Fruit fly (Drosophila melanogaster): ENCODE results near the gene CG4502.
A peak's percentile ranks its signal among the peaks of the same experiment; 100 is the strongest.

Gene CG4502

dm6 chr2L:7239310-7239709 is 35.2 kb upstream of the CG4502 start (continued):
- no peak for TF ChIP-seq Usf (GFP tag; optimal IDR thresholded peaks at IDR 0.05)
- peak; percentile 78 for TF ChIP-seq mirr (GFP tag; optimal IDR thresholded peaks at IDR 0.05)
- no peak for TF ChIP-seq Awh (GFP tag; IDR thresholded peaks at IDR 0.05)
- TF ChIP-seq dan (GFP tag; IDR thresholded peaks at IDR 0.05), result no peak
- TF ChIP-seq Mes4 (GFP tag; optimal IDR thresholded peaks at IDR 0.05), result no peak
- no peak for TF ChIP-seq CG6689 (GFP tag; IDR thresholded peaks at IDR 0.05)
- peak; percentile 38 for TF ChIP-seq CG6813 (GFP tag; optimal IDR thresholded peaks at IDR 0.05)
- no peak for TF ChIP-seq CG2199 (GFP tag; IDR thresholded peaks at IDR 0.05)
- no peak for TF ChIP-seq CG4617 (GFP tag; optimal IDR thresholded peaks at IDR 0.05; ENCODE audit: borderline replicate concordance)
- TF ChIP-seq pzg (GFP tag; optimal IDR thresholded peaks at IDR 0.05), result no peak
- TF ChIP-seq dimm (GFP tag; IDR thresholded peaks at IDR 0.05), result no peak
- TF ChIP-seq Nf-YA (GFP tag; IDR thresholded peaks at IDR 0.05), result 0 out of 2 replicates have a peak, but pooled peaks have one; percentile 39
- no peak for TF ChIP-seq CG16863 (GFP tag; optimal IDR thresholded peaks at IDR 0.05)
- no peak for TF ChIP-seq CG33213 (GFP tag; optimal IDR thresholded peaks at IDR 0.05)
- TF ChIP-seq CG4854 (GFP tag; optimal IDR thresholded peaks at IDR 0.05), result peak; percentile 36
- TF ChIP-seq CG8388 (GFP tag; optimal IDR thresholded peaks at IDR 0.05), result no peak
- TF ChIP-seq dm (GFP tag; optimal IDR thresholded peaks at IDR 0.05), result no peak
- TF ChIP-seq Pdp1 (GFP tag; optimal IDR thresholded peaks at IDR 0.05), result no peak
- no peak for TF ChIP-seq CG5180 (GFP tag; optimal IDR thresholded peaks at IDR 0.05)
- no peak for TF ChIP-seq lola (GFP tag; optimal IDR thresholded peaks at IDR 0.05)
- TF ChIP-seq CrebB (tag; optimal IDR thresholded peaks at IDR 0.05), result peak; percentile 13
- no peak for TF ChIP-seq CG9215 (GFP tag; IDR thresholded peaks at IDR 0.05)
- no peak for TF ChIP-seq CG15073 (GFP tag; optimal IDR thresholded peaks at IDR 0.05)
- TF ChIP-seq Dbx (GFP tag; IDR thresholded peaks at IDR 0.05), result no peak
- TF ChIP-seq ham (GFP tag; IDR thresholded peaks at IDR 0.05), result no peak
- TF ChIP-seq CG7372 (GFP tag; IDR thresholded peaks at IDR 0.05), result no peak
- TF ChIP-seq CG6791 (GFP tag; IDR thresholded peaks at IDR 0.05; ENCODE audit: partially characterized antibody), result no peak
- TF ChIP-seq Hmx (GFP tag; optimal IDR thresholded peaks at IDR 0.05), result no peak
- TF ChIP-seq kni (GFP tag; optimal IDR thresholded peaks at IDR 0.05), result no peak
- TF ChIP-seq CG10959 (GFP tag; IDR thresholded peaks at IDR 0.05), result no peak
- no peak for TF ChIP-seq CG16815 (GFP tag; optimal IDR thresholded peaks at IDR 0.05)
- peak; percentile 30 for TF ChIP-seq CG2202 (tag; optimal IDR thresholded peaks at IDR 0.05)
- peak; percentile 47 for TF ChIP-seq CG13894 (tag; optimal IDR thresholded peaks at IDR 0.05)
- TF ChIP-seq tin (GFP tag; optimal IDR thresholded peaks at IDR 0.05), result no peak
- TF ChIP-seq abd-A (tag; optimal IDR thresholded peaks at IDR 0.05), result no peak
- no peak for TF ChIP-seq fd64A (GFP tag; optimal IDR thresholded peaks at IDR 0.05)
- TF ChIP-seq Abd-B (GFP tag; optimal IDR thresholded peaks at IDR 0.05), result no peak
- peak; percentile 33 for TF ChIP-seq maf-S (GFP tag; optimal IDR thresholded peaks at IDR 0.05)
- TF ChIP-seq nom (GFP tag; optimal IDR thresholded peaks at IDR 0.05), result no peak
- TF ChIP-seq CG43689 (GFP tag; IDR thresholded peaks at IDR 0.05), result no peak
- no peak for TF ChIP-seq H2.0 (GFP tag; IDR thresholded peaks at IDR 0.05)
- no peak for TF ChIP-seq esg (GFP tag; conservative IDR thresholded peaks at IDR 0.05)
- no peak for TF ChIP-seq CG10462 (GFP tag; optimal IDR thresholded peaks at IDR 0.05)
- TF ChIP-seq odd (GFP tag; optimal IDR thresholded peaks at IDR 0.05), result no peak
- TF ChIP-seq Nf-YB (GFP tag; optimal IDR thresholded peaks at IDR 0.05), result no peak
- TF ChIP-seq gcm2 (GFP tag; optimal IDR thresholded peaks at IDR 0.05), result no peak
- no peak for TF ChIP-seq pho (GFP tag; optimal IDR thresholded peaks at IDR 0.05)
- TF ChIP-seq CG1233 (GFP tag; optimal IDR thresholded peaks at IDR 0.05), result peak; percentile 16
- TF ChIP-seq ara (GFP tag; IDR thresholded peaks at IDR 0.05), result no peak
- no peak for TF ChIP-seq fd102C (GFP tag; optimal IDR thresholded peaks at IDR 0.05)
- TF ChIP-seq CG4730 (GFP tag; IDR thresholded peaks at IDR 0.05), result no peak
- no peak for TF ChIP-seq slbo (GFP tag; IDR thresholded peaks at IDR 0.05)
